Worm (Caenorhabditis elegans): ENCODE data around the gene pbs-1.

The pbs-1 gene

DNA sequence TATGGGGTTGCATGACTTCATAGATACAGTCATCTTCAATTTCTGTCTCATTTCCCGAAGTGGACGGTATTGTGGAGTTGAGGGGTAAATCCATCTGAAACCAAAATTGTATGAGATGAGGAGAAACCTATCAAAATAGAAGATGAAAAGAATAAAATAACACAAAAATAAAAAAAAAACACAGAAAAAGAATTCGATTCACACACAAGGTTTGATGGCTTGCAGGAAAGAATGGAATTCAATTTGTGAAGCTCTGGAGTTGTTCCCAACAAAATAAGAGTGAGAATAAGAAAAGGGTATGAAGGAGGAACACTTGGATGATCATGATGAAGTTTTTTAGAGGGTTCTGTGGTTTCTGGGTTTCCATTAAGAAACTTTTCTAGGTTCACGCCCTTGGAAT, 27.5 kb downstream of the pbs-1 start, which contains the start of gene Y41D4B.24:
Y41D4B.24 (minus strand) TSS at position 101 of the 400 bp plus-strand sequence.
- TF ChIP-seq lin-40 (tag; optimal IDR thresholded peaks at IDR 0.05), result no peak
- TF ChIP-seq rec-8 (tag; optimal IDR thresholded peaks at IDR 0.05), result no peak
- TF ChIP-seq bed-2 (GFP tag; IDR thresholded peaks at IDR 0.05), result no peak
- no peak for TF ChIP-seq unc-62 (GFP tag; optimal IDR thresholded peaks at IDR 0.05)
- TF ChIP-seq ceh-58 (GFP tag; IDR thresholded peaks at IDR 0.05), result no peak
- no peak for TF ChIP-seq dpff-1 (tag; optimal IDR thresholded peaks at IDR 0.05)
- no peak for TF ChIP-seq lin-54 (GFP tag; optimal IDR thresholded peaks at IDR 0.05)
- TF ChIP-seq attf-3 (GFP tag; conservative IDR thresholded peaks at IDR 0.05), result no peak
- no peak for TF ChIP-seq cebp-2 (GFP tag; IDR thresholded peaks at IDR 0.05)

DNA sequence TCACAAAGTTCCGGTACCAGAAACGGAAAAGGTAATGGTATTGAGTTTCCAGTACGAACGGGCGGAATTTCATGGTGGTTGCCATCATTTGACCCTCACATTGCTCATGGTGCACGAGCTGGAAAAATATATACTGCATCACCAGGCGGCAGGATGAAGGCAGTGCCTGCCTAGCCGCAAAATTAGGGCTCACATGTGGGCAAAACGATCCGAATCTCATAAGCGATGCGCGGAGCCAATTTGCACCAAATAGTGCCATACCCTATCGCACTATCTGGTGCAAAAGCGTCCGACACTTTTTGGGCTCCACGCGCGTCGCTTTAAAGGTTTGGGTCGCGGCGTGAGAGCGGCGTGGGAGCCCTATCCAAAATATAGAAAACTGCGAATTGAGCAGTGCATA, 30.3 kb downstream of the pbs-1 start:
- no peak for TF ChIP-seq K11D2.4 (GFP tag; IDR thresholded peaks at IDR 0.05)
- no peak for TF ChIP-seq lsl-1 (GFP tag; optimal IDR thresholded peaks at IDR 0.05)
- TF ChIP-seq ceh-27 (GFP tag; optimal IDR thresholded peaks at IDR 0.05), result no peak
- TF ChIP-seq madf-10 (tag; optimal IDR thresholded peaks at IDR 0.05), result no peak
- no peak for TF ChIP-seq attf-6 (GFP tag; IDR thresholded peaks at IDR 0.05)
- TF ChIP-seq die-1 (tag; optimal IDR thresholded peaks at IDR 0.05), result no peak
- TF ChIP-seq rpc-1 (optimal IDR thresholded peaks at IDR 0.05), result no peak
- no peak for TF ChIP-seq rpc-1 (tag; optimal IDR thresholded peaks at IDR 0.05)
- no peak for TF ChIP-seq F55B11.4 (tag; optimal IDR thresholded peaks at IDR 0.05; ENCODE audit: borderline replicate concordance, insufficient read depth)
- no peak for TF ChIP-seq lin-35 (GFP tag; optimal IDR thresholded peaks at IDR 0.05)
- no peak for TF ChIP-seq nhr-80 (tag; optimal IDR thresholded peaks at IDR 0.05)
- TF ChIP-seq B0261.1 (tag; optimal IDR thresholded peaks at IDR 0.05), result no peak
- TF ChIP-seq dpff-1 (tag; optimal IDR thresholded peaks at IDR 0.05), result no peak
- no peak for TF ChIP-seq ztf-26 (tag; optimal IDR thresholded peaks at IDR 0.05)
- TF ChIP-seq efl-1 (GFP tag; optimal IDR thresholded peaks at IDR 0.05), result no peak
- TF ChIP-seq ztf-28 (GFP tag; IDR thresholded peaks at IDR 0.05), result no peak
- TF ChIP-seq dpl-1 (GFP tag; optimal IDR thresholded peaks at IDR 0.05), result no peak
- TF ChIP-seq rcor-1 (GFP tag; IDR thresholded peaks at IDR 0.05), result no peak

DNA sequence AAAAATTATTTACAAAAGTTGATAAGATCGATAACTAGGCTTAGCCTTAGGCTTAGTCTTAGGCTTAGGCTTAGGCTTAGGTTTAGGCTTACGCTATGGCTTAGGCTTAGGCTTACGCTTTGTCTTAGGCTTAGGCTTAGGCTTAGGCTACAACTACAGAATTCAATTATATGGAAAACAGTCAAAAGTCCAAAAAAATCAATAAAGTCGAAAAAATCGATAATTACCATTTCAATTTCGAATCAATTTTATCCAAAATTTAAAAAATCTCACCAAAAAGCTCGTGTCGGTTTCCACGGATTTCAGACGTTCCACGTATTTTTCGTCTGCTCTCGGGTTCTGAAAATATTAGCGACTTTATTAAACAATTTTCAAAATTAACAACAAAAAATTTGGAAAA, 32.6 kb downstream of the pbs-1 start:
- TF ChIP-seq aptf-3 (GFP tag; IDR thresholded peaks at IDR 0.05) (no peak), pha-4 (tag; optimal IDR thresholded peaks at IDR 0.05) (no peak), ztf-6 (GFP tag; IDR thresholded peaks at IDR 0.05) (no peak), tlf-1 (GFP tag; optimal IDR thresholded peaks at IDR 0.05) (no peak), lag-1 (GFP tag; IDR thresholded peaks at IDR 0.05) (no peak), Y95B8A.8 (GFP tag; IDR thresholded peaks at IDR 0.05) (no peak), T07F8.4 (tag; optimal IDR thresholded peaks at IDR 0.05) (no peak), chd-7 (tag; optimal IDR thresholded peaks at IDR 0.05) (no peak), snpc-4 (GFP tag; optimal IDR thresholded peaks at IDR 0.05) (no peak), snpc-4 (tag; optimal IDR thresholded peaks at IDR 0.05) (no peak), sptf-2 (GFP tag; optimal IDR thresholded peaks at IDR 0.05) (no peak), unc-62 (GFP tag; optimal IDR thresholded peaks at IDR 0.05) (no peak)

DNA sequence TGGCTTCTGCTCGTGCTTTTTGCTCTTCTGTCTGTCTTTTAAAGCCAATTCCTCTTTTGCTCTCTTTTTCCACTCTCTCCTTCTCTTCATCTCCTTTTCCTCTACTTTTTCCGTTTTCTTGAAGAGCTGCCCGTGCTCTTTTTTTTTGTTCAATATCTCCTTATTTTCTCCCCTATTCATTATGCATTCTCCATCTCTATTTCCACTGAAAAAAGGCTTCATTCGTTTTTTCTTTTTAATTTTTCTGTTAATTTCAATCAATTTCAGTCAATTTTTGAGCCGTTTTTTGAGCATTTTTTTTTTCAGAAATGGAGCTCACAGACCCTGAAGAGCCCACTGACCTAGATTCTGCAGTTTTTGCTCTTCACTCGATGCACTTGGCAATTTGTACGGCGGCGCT, 37.1 kb downstream of the pbs-1 start, which contains the start of gene Y41D4B.1:
Y41D4B.1 (plus strand) TSS at position 301 of the 400 bp plus-strand sequence.
- TF ChIP-seq attf-5 (GFP tag; optimal IDR thresholded peaks at IDR 0.05) (no peak), attf-6 (GFP tag; IDR thresholded peaks at IDR 0.05) (no peak), die-1 (tag; optimal IDR thresholded peaks at IDR 0.05) (no peak)

Measured in whole organism, young adult.